Worm (Caenorhabditis elegans) whole organism, late embryonic: ENCODE results near the gene R10F2.4.

Source experiments
- C08G9.2 ChIP-seq: sonication (generic microtip); optimal IDR thresholded peaks from 2 replicates; lab custom pipeline; 2016; ENCODE audit warnings: mild to moderate bottlenecking, missing genetic modification characterization, moderate library complexity, missing compliant biosample characterization
- C38D4.7 ChIP-seq: fragments of 200-800 bp; sonication (Bioruptor generic); optimal IDR thresholded peaks from 2 replicates; lab custom pipeline; 2018; ENCODE audit warnings: mild to moderate bottlenecking, missing genetic modification characterization, moderate library complexity, missing compliant biosample characterization
- K02D7.2 ChIP-seq: sonication (generic microtip); optimal IDR thresholded peaks from 2 replicates; lab custom pipeline; 2017; ENCODE audit warnings: mild to moderate bottlenecking, missing genetic modification characterization, missing compliant biosample characterization
- ahr-1 ChIP-seq: sonication (generic microtip); optimal IDR thresholded peaks from 2 replicates; lab custom pipeline; 2016; ENCODE audit warnings: missing genetic modification characterization, missing compliant biosample characterization
- ama-1 ChIP-seq: fragments of 150-350 bp; optimal IDR thresholded peaks from 2 replicates; lab custom pipeline; 2014
- ceh-30 ChIP-seq: fragments of 150-350 bp; optimal IDR thresholded peaks from 2 replicates; lab custom pipeline; 2014; ENCODE audit warnings: missing biosample characterization, missing genetic modification characterization
- ceh-31 ChIP-seq: sonication (generic microtip); optimal IDR thresholded peaks from 2 replicates; lab custom pipeline; 2016; ENCODE audit warnings: missing genetic modification characterization, missing compliant biosample characterization
- ceh-48 ChIP-seq: sonication (generic microtip); optimal IDR thresholded peaks from 2 replicates; lab custom pipeline; 2016; ENCODE audit warnings: missing genetic modification characterization, inconsistent platforms, missing compliant biosample characterization
- che-1 ChIP-seq: sonication (generic microtip); optimal IDR thresholded peaks from 2 replicates; lab custom pipeline; 2016; ENCODE audit warnings: mild to moderate bottlenecking, missing genetic modification characterization, missing compliant biosample characterization
- dmd-4 ChIP-seq: sonication (generic microtip); optimal IDR thresholded peaks from 2 replicates; lab custom pipeline; 2016; ENCODE audit warnings: borderline replicate concordance, missing genetic modification characterization, missing compliant biosample characterization
- dve-1 ChIP-seq: sonication (generic microtip); optimal IDR thresholded peaks from 2 replicates; lab custom pipeline; 2017; ENCODE audit warnings: antibody characterized with exemption, mild to moderate bottlenecking, missing genetic modification characterization, missing compliant biosample characterization
- elt-2 ChIP-seq: sonication (generic microtip); optimal IDR thresholded peaks from 2 replicates; lab custom pipeline; 2016; ENCODE audit warnings: missing genetic modification reagents, missing genetic modification characterization, missing compliant biosample characterization
- ets-4 ChIP-seq: sonication (generic microtip); optimal IDR thresholded peaks from 2 replicates; lab custom pipeline; 2016; ENCODE audit warnings: missing genetic modification characterization, missing compliant biosample characterization
- fkh-10 ChIP-seq: fragments of 150-350 bp; optimal IDR thresholded peaks from 2 replicates; lab custom pipeline; 2014; ENCODE audit warnings: missing biosample characterization, missing genetic modification reagents, missing genetic modification characterization
- gmeb-2 ChIP-seq: sonication (generic microtip); optimal IDR thresholded peaks from 2 replicates; lab custom pipeline; 2016; ENCODE audit warnings: missing genetic modification characterization, inconsistent platforms, missing compliant biosample characterization
- hlh-13 ChIP-seq: fragments of 200-800 bp; sonication (Bioruptor generic); optimal IDR thresholded peaks from 2 replicates; lab custom pipeline; 2018; ENCODE audit warnings: mild to moderate bottlenecking, missing genetic modification characterization, missing compliant biosample characterization
- hlh-30 ChIP-seq: sonication (generic microtip); optimal IDR thresholded peaks from 2 replicates; lab custom pipeline; 2017; ENCODE audit warnings: antibody characterized with exemption, missing genetic modification characterization, missing compliant biosample characterization; ENCODE audit not compliant: insufficient read depth
- lim-6 ChIP-seq: sonication (generic microtip); optimal IDR thresholded peaks from 2 replicates; lab custom pipeline; 2016; ENCODE audit warnings: missing genetic modification characterization, missing compliant biosample characterization
- lin-11 ChIP-seq: fragments of 200-800 bp; sonication (Bioruptor generic); optimal IDR thresholded peaks from 2 replicates; lab custom pipeline; 2018; ENCODE audit warnings: mild to moderate bottlenecking, missing genetic modification characterization, missing compliant biosample characterization
- madf-2 ChIP-seq: sonication (generic microtip); optimal IDR thresholded peaks from 2 replicates; lab custom pipeline; 2017; ENCODE audit warnings: missing genetic modification characterization, missing compliant biosample characterization
- mec-3 ChIP-seq: sonication (generic microtip); optimal IDR thresholded peaks from 2 replicates; lab custom pipeline; 2016; ENCODE audit warnings: borderline replicate concordance, missing genetic modification characterization, missing compliant biosample characterization
- nfya-1 ChIP-seq: sonication (generic microtip); optimal IDR thresholded peaks from 2 replicates; lab custom pipeline; 2017; ENCODE audit warnings: missing genetic modification characterization, mild to moderate bottlenecking, missing compliant biosample characterization, antibody characterized with exemption, moderate library complexity
- nhr-11 ChIP-seq: fragments of 150-350 bp; optimal IDR thresholded peaks from 2 replicates; lab custom pipeline; 2014; ENCODE audit warnings: missing biosample characterization, missing genetic modification characterization
- nhr-232 ChIP-seq: sonication (generic microtip); optimal IDR thresholded peaks from 2 replicates; lab custom pipeline; 2016; ENCODE audit warnings: missing genetic modification characterization, missing compliant biosample characterization
- pag-3 ChIP-seq: sonication (generic microtip); optimal IDR thresholded peaks from 2 replicates; lab custom pipeline; 2016; ENCODE audit warnings: missing compliant biosample characterization, missing genetic modification characterization, borderline replicate concordance
- pat-9 ChIP-seq: fragments of 200-800 bp; sonication (Bioruptor generic); optimal IDR thresholded peaks from 2 replicates; lab custom pipeline; 2018; ENCODE audit warnings: mild to moderate bottlenecking, missing genetic modification characterization, moderate library complexity, missing compliant biosample characterization
- rnt-1 ChIP-seq: sonication (generic microtip); optimal IDR thresholded peaks from 2 replicates; lab custom pipeline; 2016; ENCODE audit warnings: missing genetic modification characterization, missing compliant biosample characterization
- sdc-2 ChIP-seq: sonication (generic microtip); optimal IDR thresholded peaks from 2 replicates; lab custom pipeline; 2016; ENCODE audit warnings: missing genotype, missing genetic modification characterization, missing compliant biosample characterization
- syd-9 ChIP-seq: sonication (generic microtip); optimal IDR thresholded peaks from 2 replicates; lab custom pipeline; 2016; ENCODE audit warnings: mild to moderate bottlenecking, missing genetic modification characterization, moderate library complexity, missing compliant biosample characterization
- tbx-7 ChIP-seq: sonication (generic microtip); optimal IDR thresholded peaks from 2 replicates; lab custom pipeline; 2016; ENCODE audit warnings: missing genotype, missing genetic modification characterization, missing compliant biosample characterization
- unc-3 ChIP-seq, 2 experiments: fragments of 200-800 bp in 1 of 2; sonication (Bioruptor generic) in 1 of 2; sonication (generic microtip) in 1 of 2; conservative IDR thresholded peaks in 1 of 2; optimal IDR thresholded peaks in 1 of 2; 2 replicates each; pipeline versions ENCODE4 v1.3.6 to Lab custom; 2016 to 2022; ENCODE audit warnings: missing compliant biosample characterization in 2 of 2, missing genetic modification characterization in 2 of 2, missing genetic modification reagents in 1 of 2
- unc-42 ChIP-seq: sonication (generic microtip); optimal IDR thresholded peaks from 2 replicates; lab custom pipeline; 2016; ENCODE audit warnings: missing genotype, missing genetic modification characterization, missing compliant biosample characterization
- unc-55 ChIP-seq: sonication (generic microtip); optimal IDR thresholded peaks from 2 replicates; lab custom pipeline; 2017; ENCODE audit warnings: missing biosample characterization, missing genetic modification reagents, missing genetic modification characterization
- unc-86 ChIP-seq: sonication (generic microtip); optimal IDR thresholded peaks from 2 replicates; lab custom pipeline; 2016; ENCODE audit warnings: missing genetic modification characterization, missing compliant biosample characterization

Gene R10F2.4

ce11 chrIII:2947251-2947650 is 24.3 kb upstream of the R10F2.4 start:
- TF ChIP-seq nhr-11 (tag; lab: Kevin White, UChicago) (no peak), nfya-1 (tag; lab: Kevin White, UChicago) (peak; percentile 1)
- TF ChIP-seq, all 69 proteins: peak for 1

- no peak for TF ChIP-seq unc-3 (GFP tag; conservative IDR thresholded peaks at IDR 0.05; lab: Robert Waterston, UW)
- no peak for TF ChIP-seq unc-3 (tag; optimal IDR thresholded peaks at IDR 0.05; lab: Kevin White, UChicago)
- TF ChIP-seq C08G9.2: no peak
- no peak for TF ChIP-seq lin-11
- no peak for TF ChIP-seq ceh-30 (tag; lab: Kevin White, UChicago)
- no peak for TF ChIP-seq ama-1 (lab: Kevin White, UChicago)
- no peak for TF ChIP-seq tbx-7 (tag; lab: Kevin White, UChicago)
- no peak for TF ChIP-seq C38D4.7 (GFP tag; lab: Kevin White, UChicago)
- no peak for TF ChIP-seq mec-3 (tag; lab: Kevin White, UChicago)
- no peak for TF ChIP-seq syd-9
Observed at ce11 chrIII:2946626-2947168, 23.8 kb upstream of the R10F2.4 start, which contains the start of gene H05C05.1. Gene H05C05.1 (plus strand): TSS chrIII:2947118.

DNA sequence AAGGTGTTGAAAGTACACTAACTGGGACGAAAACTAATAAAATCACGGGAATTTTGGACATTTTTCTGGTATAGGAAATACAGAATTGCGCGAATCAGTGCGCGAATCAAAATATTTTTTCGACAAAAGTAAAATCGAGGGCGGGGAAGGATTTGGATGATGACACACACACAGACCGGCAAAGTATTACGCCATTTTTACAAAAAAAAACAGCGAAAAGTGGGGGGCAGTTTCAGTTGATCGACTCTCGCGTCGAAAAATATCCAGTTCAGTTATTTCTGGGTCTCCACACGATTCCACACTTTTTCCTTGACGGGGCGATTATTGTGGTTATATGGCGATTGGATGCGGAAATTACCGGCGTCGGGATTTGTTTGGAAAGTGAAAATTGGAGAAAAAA is 23.2 kb upstream of the R10F2.4 start, which contains the start of gene H05C05.4:
H05C05.4 (minus strand) TSS at position 101 of the 400 bp plus-strand sequence.
- TF ChIP-seq rnt-1 (no peak), elt-2 (tag; lab: Kevin White, UChicago) (no peak), unc-86 (no peak), mec-3 (tag; lab: Kevin White, UChicago) (no peak), nhr-11 (tag; lab: Kevin White, UChicago) (no peak), ceh-31 (tag; lab: Kevin White, UChicago) (no peak), pat-9 (tag; lab: Kevin White, UChicago) (no peak), tbx-7 (tag; lab: Kevin White, UChicago) (no peak), unc-42 (tag; lab: Kevin White, UChicago) (no peak), hlh-13 (GFP tag; lab: Kevin White, UChicago) (no peak), lim-6 (no peak)

DNA sequence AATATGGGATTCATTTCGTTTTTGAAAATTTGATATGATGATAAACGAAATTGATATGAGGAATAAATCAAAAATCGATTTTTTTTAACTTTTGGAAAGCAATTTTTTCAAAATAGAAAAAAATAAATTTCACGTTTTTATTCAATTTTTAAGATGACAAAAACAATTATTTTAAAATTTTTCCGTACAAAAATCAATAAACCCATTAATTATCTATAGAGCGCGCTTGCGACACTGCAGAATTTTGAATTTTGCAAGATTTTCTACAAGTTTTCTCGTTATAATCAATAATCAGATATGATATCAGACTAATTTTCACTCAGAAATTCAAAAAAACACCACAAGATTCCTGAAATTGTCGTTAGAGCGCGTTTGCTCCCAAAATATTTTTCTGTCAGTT is 21.1 kb upstream of the R10F2.4 start, which contains the start of gene R10F2.6:
R10F2.6 (minus strand) TSS at position 101 of the 400 bp plus-strand sequence.
- no peak for TF ChIP-seq tbx-7 (tag; lab: Kevin White, UChicago)
- no peak for TF ChIP-seq nfya-1 (tag; lab: Kevin White, UChicago)
- no peak for TF ChIP-seq hlh-30
- no peak for TF ChIP-seq syd-9
- TF ChIP-seq sdc-2: no peak
- TF ChIP-seq madf-2 (tag; lab: Kevin White, UChicago): no peak
- no peak for TF ChIP-seq nhr-232 (tag; lab: Kevin White, UChicago)
- TF ChIP-seq che-1 (tag; lab: Kevin White, UChicago): no peak
- TF ChIP-seq K02D7.2 (tag; lab: Kevin White, UChicago): no peak
- no peak for TF ChIP-seq rnt-1
- no peak for TF ChIP-seq ahr-1 (tag; lab: Kevin White, UChicago)
- TF ChIP-seq ets-4 (tag; lab: Kevin White, UChicago): no peak
- TF ChIP-seq lim-6: no peak
- no peak for TF ChIP-seq ama-1 (lab: Kevin White, UChicago)
- no peak for TF ChIP-seq dmd-4
- no peak for TF ChIP-seq C08G9.2
- TF ChIP-seq unc-42 (tag; lab: Kevin White, UChicago): no peak
- TF ChIP-seq ceh-48 (tag; lab: Kevin White, UChicago): no peak
- TF ChIP-seq gmeb-2: no peak

ce11 chrIII:2941578-2941977 is 18.7 kb upstream of the R10F2.4 start:
- TF ChIP-seq pag-3 (tag; lab: Kevin White, UChicago): no peak
- TF ChIP-seq che-1 (tag; lab: Kevin White, UChicago): no peak
- no peak for TF ChIP-seq unc-55 (GFP tag; lab: Kevin White, UChicago)
- TF ChIP-seq ama-1 (lab: Kevin White, UChicago): no peak
- TF ChIP-seq dve-1 (tag; lab: Kevin White, UChicago): no peak
- no peak for TF ChIP-seq fkh-10 (GFP tag; lab: Kevin White, UChicago)
- TF ChIP-seq, all 69 proteins: peak for 0
